Worm (Caenorhabditis elegans) whole organism, midembryonic: ENCODE results near the gene myo-5.

Experiments
- T22C8.4 ChIP-seq: fragments of 200-800 bp; sonication (Bioruptor generic); IDR thresholded peaks from 2 replicates; pipeline ENCODE4 v1.3.6; 2022; ENCODE audit warnings: missing genetic modification characterization, missing compliant biosample characterization
- flt-1 ChIP-seq: fragments of 200-800 bp; sonication (Bioruptor generic); IDR thresholded peaks from 2 replicates; pipeline ENCODE4 v1.3.6; 2022; ENCODE audit warnings: missing genetic modification characterization, missing compliant biosample characterization
- klf-2 ChIP-seq: fragments of 200-800 bp; sonication (Bioruptor generic); conservative IDR thresholded peaks from 2 replicates; pipeline ENCODE4 v1.3.6; 2022; ENCODE audit warnings: missing genetic modification reagents, missing genetic modification characterization, missing compliant biosample characterization
- med-1 ChIP-seq: sonication (generic microtip); optimal IDR thresholded peaks from 2 replicates; lab custom pipeline; 2017; ENCODE audit warnings: missing genetic modification characterization, mild to moderate bottlenecking, missing compliant biosample characterization, antibody characterized with exemption, missing genetic modification reagents; ENCODE audit not compliant: insufficient read depth
- ref-1 ChIP-seq: fragments of 200-800 bp; sonication (Bioruptor generic); conservative IDR thresholded peaks from 2 replicates; pipeline ENCODE4 v1.3.6; 2022; ENCODE audit warnings: missing genetic modification reagents, missing genetic modification characterization, missing compliant biosample characterization
- ztf-23 ChIP-seq: fragments of 200-800 bp; sonication (Bioruptor generic); IDR thresholded peaks from 2 replicates; pipeline ENCODE4 v1.3.6; 2022; ENCODE audit warnings: missing genetic modification reagents, missing genetic modification characterization, missing compliant biosample characterization

ce11 chrV:8073162-8073561, 35.6 kb upstream of the myo-5 start:
- no peak for TF ChIP-seq T22C8.4 (GFP tag; lab: Robert Waterston, UW)
- no peak for TF ChIP-seq med-1
- TF ChIP-seq ztf-23 = no peak
- TF ChIP-seq flt-1 (GFP tag; lab: Robert Waterston, UW) = no peak
- no peak for TF ChIP-seq klf-2 (GFP tag; lab: Robert Waterston, UW)
- no peak for TF ChIP-seq ref-1
